Fruit fly (Drosophila melanogaster): ENCODE data around the gene rump.
A peak's percentile ranks its signal among the peaks of the same experiment; 100 is the strongest.

rump gene

DNA sequence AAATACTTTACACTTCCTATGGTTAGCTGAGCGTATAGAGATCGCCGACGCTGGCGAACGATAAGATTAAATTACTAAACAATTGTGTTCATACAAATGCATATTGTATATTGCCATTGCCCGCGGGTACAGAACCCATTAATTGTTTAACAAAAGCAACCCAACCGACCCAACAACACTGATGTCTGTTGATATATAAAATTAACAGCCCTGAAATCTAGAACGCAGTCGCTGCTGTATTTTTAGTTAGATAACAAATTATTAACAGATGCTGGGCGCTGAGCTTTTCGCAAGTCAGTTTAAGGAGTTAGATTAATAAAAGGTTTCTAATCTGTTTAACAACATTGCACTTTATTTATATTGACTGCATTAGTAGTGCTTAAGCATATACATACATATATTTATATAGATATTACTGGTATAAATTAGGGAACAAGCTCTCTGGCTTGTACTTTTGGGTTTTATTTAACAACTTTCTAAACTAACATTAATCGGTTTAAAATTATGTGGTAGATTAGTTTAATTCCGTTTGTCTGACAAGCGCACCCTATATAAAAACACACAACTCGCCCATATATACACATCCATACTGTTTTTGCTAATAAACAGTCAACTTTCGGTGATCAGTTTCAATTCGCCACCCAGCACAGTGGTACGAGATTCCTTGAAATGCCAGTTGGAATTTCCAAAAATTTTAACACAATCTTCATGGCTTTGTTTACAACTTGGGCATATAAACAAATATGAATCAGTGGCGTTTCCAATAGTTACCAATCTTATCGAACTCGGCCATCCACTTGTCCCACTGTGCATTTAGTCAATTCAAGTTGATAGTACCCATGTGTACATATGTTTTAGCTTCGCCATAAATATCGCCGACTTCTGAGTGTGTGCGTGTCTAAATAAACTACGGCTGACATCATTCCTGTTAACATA lies 18.1 kb upstream of the rump start (continued):
- TF ChIP-seq Doc2 (GFP tag; IDR thresholded peaks at IDR 0.05), result peak; percentile 83
- no peak for TF ChIP-seq pita (GFP tag; optimal IDR thresholded peaks at IDR 0.05)
- TF ChIP-seq CG12219 (GFP tag; optimal IDR thresholded peaks at IDR 0.05), result peak; percentile 80
- TF ChIP-seq eyg (GFP tag; optimal IDR thresholded peaks at IDR 0.05), result peak; percentile 90
- peak; percentile 26 for TF ChIP-seq CG14965 (GFP tag; optimal IDR thresholded peaks at IDR 0.05; ENCODE audit: borderline replicate concordance)
- peak; percentile 91 for TF ChIP-seq cas (GFP tag; IDR thresholded peaks at IDR 0.05)
- TF ChIP-seq lilli (GFP tag; optimal IDR thresholded peaks at IDR 0.05), result peak; percentile 90
- peak; percentile 87 for TF ChIP-seq CG15269 (tag; optimal IDR thresholded peaks at IDR 0.05)
- peak; percentile 79 for TF ChIP-seq CG12659 (GFP tag; optimal IDR thresholded peaks at IDR 0.05)
- no peak for TF ChIP-seq Kr (GFP tag; optimal IDR thresholded peaks at IDR 0.05)
- TF ChIP-seq Dek (tag; optimal IDR thresholded peaks at IDR 0.05), result peak; percentile 83
- TF ChIP-seq CG15514 (GFP tag; optimal IDR thresholded peaks at IDR 0.05), result peak; percentile 92
- TF ChIP-seq Fer1 (GFP tag; optimal IDR thresholded peaks at IDR 0.05), result peak; percentile 95
- no peak for TF ChIP-seq HLH4C (GFP tag; IDR thresholded peaks at IDR 0.05; ENCODE audit: partially characterized antibody)
- peak; percentile 52 for TF ChIP-seq run (tag; optimal IDR thresholded peaks at IDR 0.05)
- TF ChIP-seq chif (GFP tag; optimal IDR thresholded peaks at IDR 0.05), result peak; percentile 72 to 94
- TF ChIP-seq CG11723 (GFP tag; optimal IDR thresholded peaks at IDR 0.05), result no peak
- TF ChIP-seq CG1602 (GFP tag; optimal IDR thresholded peaks at IDR 0.05), result peak; percentile 63
- TF ChIP-seq NfI (GFP tag; optimal IDR thresholded peaks at IDR 0.05), result peak; percentile 88
- TF ChIP-seq Sry-δ (GFP tag; optimal IDR thresholded peaks at IDR 0.05), result peak; percentile 58
- TF ChIP-seq Vsx1 (GFP tag; optimal IDR thresholded peaks at IDR 0.05), result no peak
- TF ChIP-seq CG3847 (GFP tag; IDR thresholded peaks at IDR 0.05), result peak; percentile 76
- TF ChIP-seq CG17802 (tag; optimal IDR thresholded peaks at IDR 0.05), result peak; percentile 64
- TF ChIP-seq CG30020 (tag; optimal IDR thresholded peaks at IDR 0.05), result no peak
- TF ChIP-seq Pdp1 (GFP tag; optimal IDR thresholded peaks at IDR 0.05), result peak; percentile 87 to 93
- TF ChIP-seq z (GFP tag; IDR thresholded peaks at IDR 0.05), result no peak
- no peak for TF ChIP-seq sc (optimal IDR thresholded peaks at IDR 0.05)
- TF ChIP-seq sc (GFP tag; optimal IDR thresholded peaks at IDR 0.05), result peak; percentile 17
- peak; percentile 42 for TF ChIP-seq Ssrp (tag; optimal IDR thresholded peaks at IDR 0.05)
- peak in 1 of 2 experiments; percentile 65 for TF ChIP-seq Eip74EF (GFP tag; optimal IDR thresholded peaks at IDR 0.05)
- TF ChIP-seq CG8944 (GFP tag; optimal IDR thresholded peaks at IDR 0.05), result peak; percentile 70
- TF ChIP-seq CG16779 (GFP tag; IDR thresholded peaks at IDR 0.05), result peak; percentile 95
- peak; percentile 65 for TF ChIP-seq ab (GFP tag; optimal IDR thresholded peaks at IDR 0.05)
- TF ChIP-seq nerfin-1 (tag; optimal IDR thresholded peaks at IDR 0.05), result no peak
- TF ChIP-seq CG7786 (GFP tag; optimal IDR thresholded peaks at IDR 0.05), result peak; percentile 87
- peak; percentile 64; the same call in 1 of the 2 replicates for TF ChIP-seq Poxn (GFP tag; IDR thresholded peaks at IDR 0.05)
- TF ChIP-seq H15 (GFP tag; IDR thresholded peaks at IDR 0.05), result peak; percentile 86
- TF ChIP-seq nom (GFP tag; optimal IDR thresholded peaks at IDR 0.05), result no peak
- peak; percentile 70 for TF ChIP-seq grn (GFP tag; optimal IDR thresholded peaks at IDR 0.05)
- peak; percentile 51 for TF ChIP-seq bigmax (GFP tag; optimal IDR thresholded peaks at IDR 0.05)
- TF ChIP-seq Drgx (GFP tag; IDR thresholded peaks at IDR 0.05), result peak; percentile 96
- TF ChIP-seq unpg (GFP tag; optimal IDR thresholded peaks at IDR 0.05), result peak; percentile 92
- no peak for TF ChIP-seq CG2129 (GFP tag; IDR thresholded peaks at IDR 0.05; ENCODE audit: partially characterized antibody)
- TF ChIP-seq CG6813 (GFP tag; optimal IDR thresholded peaks at IDR 0.05), result peak; percentile 89
- peak; percentile 90 for TF ChIP-seq CG9817 (tag; optimal IDR thresholded peaks at IDR 0.05)
- TF ChIP-seq CG11085 (GFP tag; IDR thresholded peaks at IDR 0.05), result peak; percentile 93
- peak; percentile 85 for TF ChIP-seq sd (tag; optimal IDR thresholded peaks at IDR 0.05)
